Worm (Caenorhabditis elegans) whole organism, L4 larva: ENCODE results near the gene C50E10.2.
A peak's percentile ranks its signal among the peaks of the same experiment; 100 is the strongest.

Experiments
- F26F4.8 ChIP-seq: fragments of 200-800 bp; sonication (Bioruptor generic); conservative IDR thresholded peaks from 2 replicates; pipeline ENCODE4 v1.3.6; 2022; ENCODE audit warnings: missing genetic modification characterization, missing compliant biosample characterization
- F37D6.2 ChIP-seq: sonication (generic microtip); optimal IDR thresholded peaks from 2 replicates; lab custom pipeline; 2016; ENCODE audit warnings: mild to moderate bottlenecking, missing genetic modification characterization, missing compliant biosample characterization
- aha-1 ChIP-seq: fragments of 150-350 bp; peaks from one replicate; lab custom pipeline; 2014; ENCODE audit warnings: missing biosample characterization, missing genetic modification characterization
- aly-2 ChIP-seq: sonication (generic microtip); optimal IDR thresholded peaks from 2 replicates; lab custom pipeline; 2018; ENCODE audit warnings: missing biosample characterization, missing genetic modification characterization
- ceh-28 ChIP-seq: fragments of 150-350 bp; optimal IDR thresholded peaks from 2 replicates; lab custom pipeline; 2014; ENCODE audit warnings: missing biosample characterization, missing genetic modification reagents, missing genetic modification characterization
- daf-12 ChIP-seq: fragments of 150-350 bp; optimal IDR thresholded peaks from 2 replicates; lab custom pipeline; 2014; ENCODE audit warnings: missing biosample characterization, missing genetic modification reagents, missing genetic modification characterization
- daf-16 ChIP-seq, 3 experiments: sonication (generic microtip); optimal IDR thresholded peaks; 2 replicates each; lab custom pipeline; 2016 to 2017; ENCODE audit warnings: missing genetic modification characterization in 3 of 3, missing genetic modification reagents in 3 of 3, mild to moderate bottlenecking in 2 of 3, missing compliant biosample characterization in 2 of 3, missing biosample characterization in 1 of 3, moderate library complexity in 1 of 3
- dpl-1 ChIP-seq: fragments of 150-350 bp; optimal IDR thresholded peaks from 2 replicates; lab custom pipeline; 2014; ENCODE audit warnings: missing biosample characterization, missing genetic modification reagents, missing genetic modification characterization
- duxl-1 ChIP-seq: sonication (generic microtip); optimal IDR thresholded peaks from 2 replicates; lab custom pipeline; 2016; ENCODE audit warnings: mild to moderate bottlenecking, missing genetic modification characterization, moderate library complexity, missing compliant biosample characterization; ENCODE audit not compliant: poor library complexity
- dve-1 ChIP-seq: sonication (generic microtip); optimal IDR thresholded peaks from 2 replicates; lab custom pipeline; 2017; ENCODE audit warnings: antibody characterized with exemption, mild to moderate bottlenecking, missing genetic modification characterization, missing compliant biosample characterization; ENCODE audit not compliant: insufficient read depth
- fkh-10 ChIP-seq: fragments of 150-350 bp; optimal IDR thresholded peaks from 2 replicates; lab custom pipeline; 2014; ENCODE audit warnings: missing biosample characterization, missing genetic modification reagents, missing genetic modification characterization
- fos-1 ChIP-seq: fragments of 150-350 bp; optimal IDR thresholded peaks from 2 replicates; lab custom pipeline; 2014; ENCODE audit warnings: missing biosample characterization, missing genetic modification characterization
- hif-1 ChIP-seq, 2 experiments: sonication (generic microtip); optimal IDR thresholded peaks; 2 replicates each; lab custom pipeline; 2016 to 2017; ENCODE audit warnings: missing compliant biosample characterization in 2 of 2, missing genetic modification characterization in 2 of 2, missing genetic modification reagents in 2 of 2, missing genotype in 2 of 2, mild to moderate bottlenecking in 1 of 2
- hlh-30 ChIP-seq: sonication (generic microtip); optimal IDR thresholded peaks from 2 replicates; lab custom pipeline; 2017; ENCODE audit warnings: antibody characterized with exemption, mild to moderate bottlenecking, missing genetic modification characterization, missing compliant biosample characterization; ENCODE audit not compliant: insufficient read depth
- lin-13 ChIP-seq: fragments of 150-350 bp; optimal IDR thresholded peaks from 2 replicates; lab custom pipeline; 2014; ENCODE audit warnings: missing biosample characterization, missing genetic modification reagents, missing genetic modification characterization
- lin-38 ChIP-seq: fragments of 200-800 bp; sonication (Bioruptor generic); IDR thresholded peaks from 2 replicates; pipeline ENCODE4 v1.3.6; 2022; ENCODE audit warnings: missing genetic modification reagents, missing genetic modification characterization, missing compliant biosample characterization
- lin-39 ChIP-seq: fragments of 150-350 bp; optimal IDR thresholded peaks from 2 replicates; lab custom pipeline; 2014; ENCODE audit warnings: missing biosample characterization, missing genetic modification reagents, missing genetic modification characterization
- lsy-2 ChIP-seq, 2 experiments: fragments of 150-350 bp in 1 of 2; sonication (generic microtip) in 1 of 2; optimal IDR thresholded peaks; 2 replicates each; lab custom pipeline; 2014 to 2017; ENCODE audit warnings: missing biosample characterization in 2 of 2, missing genetic modification characterization in 2 of 2
- madf-5 ChIP-seq, 2 experiments: fragments of 200-800 bp; sonication (Bioruptor generic); IDR thresholded peaks; 2 replicates each; pipeline ENCODE4 v1.3.6; 2022; ENCODE audit warnings: missing compliant biosample characterization in 2 of 2, missing genetic modification characterization in 2 of 2
- madf-9 ChIP-seq: fragments of 200-800 bp; sonication (Bioruptor generic); conservative IDR thresholded peaks from 2 replicates; pipeline ENCODE4 v1.3.6; 2022; ENCODE audit warnings: missing genetic modification reagents, missing genetic modification characterization, missing compliant biosample characterization
- mdl-1 ChIP-seq, 2 experiments: fragments of 150-350 bp in 1 of 2; sonication (generic microtip) in 1 of 2; optimal IDR thresholded peaks; 2 replicates each; lab custom pipeline; 2014 to 2017; ENCODE audit warnings: missing biosample characterization in 2 of 2, missing genetic modification characterization in 2 of 2
- mep-1 ChIP-seq: fragments of 150-350 bp; sonication (generic microtip); optimal IDR thresholded peaks from 3 replicates; lab custom pipeline; 2014; ENCODE audit warnings: missing biosample characterization, missing genetic modification characterization
- mxl-3 ChIP-seq: fragments of 200-800 bp; sonication (Bioruptor generic); optimal IDR thresholded peaks from 2 replicates; lab custom pipeline; 2018; ENCODE audit warnings: mild to moderate bottlenecking, missing genetic modification characterization, missing compliant biosample characterization
- nhr-10 ChIP-seq: fragments of 150-350 bp; optimal IDR thresholded peaks from 2 replicates; lab custom pipeline; 2014; ENCODE audit warnings: missing biosample characterization, missing genetic modification characterization
- nhr-25 ChIP-seq: sonication (generic microtip); optimal IDR thresholded peaks from 2 replicates; lab custom pipeline; 2017; ENCODE audit warnings: missing genetic modification characterization, mild to moderate bottlenecking, missing compliant biosample characterization, antibody characterized with exemption, moderate library complexity, borderline replicate concordance; ENCODE audit not compliant: insufficient read depth
- nhr-28 ChIP-seq: fragments of 150-350 bp; optimal IDR thresholded peaks from 2 replicates; lab custom pipeline; 2014; ENCODE audit warnings: missing biosample characterization, missing genetic modification characterization
- nhr-6 ChIP-seq: fragments of 150-350 bp; optimal IDR thresholded peaks from 2 replicates; lab custom pipeline; 2014; ENCODE audit warnings: missing biosample characterization, missing genetic modification characterization
- nhr-77 ChIP-seq: fragments of 150-350 bp; optimal IDR thresholded peaks from 2 replicates; lab custom pipeline; 2014; ENCODE audit warnings: missing biosample characterization, missing genetic modification characterization
- rbr-2 ChIP-seq: sonication (generic microtip); optimal IDR thresholded peaks from 2 replicates; lab custom pipeline; 2016; ENCODE audit warnings: missing genotype, missing genetic modification characterization, missing compliant biosample characterization
- snpc-1.2 ChIP-seq: fragments of 200-800 bp; sonication (Bioruptor generic); IDR thresholded peaks from 2 replicates; pipeline ENCODE4 v1.3.6; 2022; ENCODE audit warnings: missing genetic modification reagents, missing genetic modification characterization, missing compliant biosample characterization
- spr-1 ChIP-seq: sonication (generic microtip); optimal IDR thresholded peaks from 2 replicates; lab custom pipeline; 2016; ENCODE audit warnings: mild to moderate bottlenecking, missing genetic modification characterization, missing compliant biosample characterization
- tra-1 ChIP-seq: fragments of 200-800 bp; sonication (Bioruptor generic); IDR thresholded peaks from 2 replicates; pipeline ENCODE4 v1.3.6; 2022; ENCODE audit warnings: missing genetic modification reagents, missing genetic modification characterization, missing compliant biosample characterization
- unc-130 ChIP-seq: sonication (generic microtip); optimal IDR thresholded peaks from 2 replicates; lab custom pipeline; 2016; ENCODE audit warnings: missing genetic modification reagents, missing genetic modification characterization, missing compliant biosample characterization
- unc-39 ChIP-seq: sonication (generic microtip); optimal IDR thresholded peaks from 2 replicates; lab custom pipeline; 2017; ENCODE audit warnings: missing biosample characterization, missing genetic modification characterization
- zfp-2 ChIP-seq: sonication (generic microtip); optimal IDR thresholded peaks from 2 replicates; lab custom pipeline; 2016; ENCODE audit warnings: mild to moderate bottlenecking, missing genetic modification characterization, missing compliant biosample characterization
- ztf-11 ChIP-seq: fragments of 150-350 bp; optimal IDR thresholded peaks from 2 replicates; lab custom pipeline; 2014; ENCODE audit warnings: missing biosample characterization, missing genetic modification characterization

The C50E10.2 gene

DNA sequence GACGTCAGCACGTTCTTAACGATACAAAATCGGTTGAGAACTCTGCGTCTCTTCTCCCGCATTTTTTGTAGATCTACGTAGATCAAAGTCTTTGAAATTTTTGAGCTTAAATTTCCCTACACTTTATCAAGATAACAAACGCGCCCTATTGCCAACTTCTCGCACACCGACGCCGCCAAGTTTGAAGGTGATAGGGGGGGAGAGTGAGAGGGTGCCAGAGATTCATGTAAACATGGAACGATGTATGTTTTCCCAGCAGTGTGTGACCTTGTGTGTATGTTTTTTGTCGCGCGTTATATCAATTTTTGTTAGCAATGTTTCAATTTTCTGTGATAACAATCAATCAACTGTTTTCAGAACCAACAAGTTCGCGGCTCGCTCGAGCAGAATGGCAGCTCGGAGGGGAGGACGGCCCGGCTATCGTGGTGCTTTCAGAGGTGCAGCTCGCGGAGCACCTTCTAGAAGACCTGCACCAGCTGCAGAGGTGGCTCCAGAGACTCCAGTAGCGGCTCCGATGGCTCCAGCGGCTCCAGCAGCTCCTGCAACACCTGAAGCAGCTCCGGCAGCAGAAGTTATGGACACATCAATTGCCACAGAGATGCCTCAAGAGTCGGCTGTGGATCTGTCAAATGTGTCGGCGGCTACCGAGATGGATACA is 32.2 kb upstream of the C50E10.2 start (continued):
- no peak for TF ChIP-seq lin-13 (GFP tag; lab: Kevin White, UChicago)
- no peak for TF ChIP-seq ceh-28 (tag; lab: Kevin White, UChicago)
- TF ChIP-seq unc-39 (tag; lab: Kevin White, UChicago) = no peak
- TF ChIP-seq, all 104 proteins: peak for 8

DNA sequence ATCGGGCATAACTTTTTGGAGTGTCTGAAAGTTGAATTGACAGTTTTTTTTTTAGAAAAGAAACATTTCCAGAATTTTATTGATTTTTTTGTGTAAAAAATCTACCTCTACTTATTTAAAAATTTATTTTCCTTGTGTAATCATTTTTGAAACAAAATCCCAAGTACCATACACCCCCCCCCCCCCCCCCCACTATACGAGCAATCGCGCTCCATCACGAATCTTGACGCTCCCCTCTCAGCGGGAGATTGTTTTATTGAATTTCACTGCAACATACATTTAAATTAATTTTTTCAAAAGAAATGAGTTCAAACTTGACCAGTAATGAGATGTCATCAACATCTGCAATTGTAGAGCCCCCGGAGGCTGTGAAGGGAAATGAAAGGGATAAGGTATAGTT is 30.1 kb upstream of the C50E10.2 start, which contains the start of gene sop-2:
Gene sop-2 (plus strand): TSS at position 301 of the 400 bp plus-strand sequence.
- TF ChIP-seq zfp-2 (tag; lab: Kevin White, UChicago) (no peak), F37D6.2 (no peak), F26F4.8 (GFP tag; lab: Robert Waterston, UW) (no peak)

DNA sequence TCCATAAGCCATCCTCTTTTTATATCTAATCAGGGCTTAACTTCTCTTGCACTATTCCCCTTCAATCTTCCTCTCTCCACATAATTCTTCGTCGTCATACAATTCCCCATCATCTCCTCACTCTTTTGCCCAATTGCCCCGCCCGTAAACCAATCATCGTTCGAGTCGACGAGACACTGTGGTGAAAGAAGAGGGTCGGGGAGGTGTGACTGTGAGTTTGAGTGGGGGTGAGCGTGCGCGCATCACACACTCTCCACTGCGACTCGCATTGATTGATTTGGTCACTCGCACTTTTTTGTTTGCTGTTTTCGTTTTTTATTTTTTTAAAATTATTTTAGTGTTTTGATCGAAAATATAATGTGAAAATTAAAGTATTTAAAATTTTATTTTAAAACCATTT is 29.6 kb upstream of the C50E10.2 start:
- TF ChIP-seq duxl-1 (tag; lab: Kevin White, UChicago) (peak; percentile 78), madf-5 (GFP tag; IDR thresholded peaks at IDR 0.05; lab: Robert Waterston, UW) (0 out of 4 replicates have a peak, but pooled peaks of 1 of the 2 experiments have one; percentile 17), rbr-2 (tag; lab: Kevin White, UChicago) (peak; percentile 57), aha-1 (tag; lab: Kevin White, UChicago) (peak; percentile 98), nhr-6 (tag; lab: Kevin White, UChicago) (peak; percentile 43), lsy-2 (tag; optimal IDR thresholded peaks at IDR 0.05; lab: Kevin White, UChicago) (peak; percentile 65 to 94), hif-1 (tag; optimal IDR thresholded peaks at IDR 0.05; lab: Kevin White, UChicago) (peak in 1 of 2 experiments; percentile 59), dpl-1 (GFP tag; lab: Kevin White, UChicago) (peak; percentile 43), mdl-1 (tag; optimal IDR thresholded peaks at IDR 0.05; lab: Kevin White, UChicago) (peak in 1 of 2 experiments; percentile 57), unc-130 (no peak), daf-12 (no peak), ceh-28 (tag; lab: Kevin White, UChicago) (peak; percentile 46), dve-1 (tag; lab: Kevin White, UChicago) (peak; percentile 71), madf-9 (GFP tag; lab: Robert Waterston, UW) (no peak), mxl-3 (GFP tag; lab: Kevin White, UChicago) (no peak), F26F4.8 (GFP tag; lab: Robert Waterston, UW) (no peak), mep-1 (peak; percentile 78), lin-38 (peak; percentile 30; the same call in 1 of the 2 replicates), nhr-77 (tag; lab: Kevin White, UChicago) (peak; percentile 30), fos-1 (tag; lab: Kevin White, UChicago) (no peak), nhr-25 (tag; lab: Kevin White, UChicago) (peak; percentile 27), nhr-10 (tag; lab: Kevin White, UChicago) (no peak), nhr-28 (tag; lab: Kevin White, UChicago) (peak; percentile 66), aly-2 (tag; lab: Kevin White, UChicago) (no peak), tra-1 (GFP tag; lab: Robert Waterston, UW) (no peak), lin-13 (GFP tag; lab: Kevin White, UChicago) (peak; percentile 28), daf-16 (GFP tag; optimal IDR thresholded peaks at IDR 0.05; lab: Kevin White, UChicago) (no peak), daf-16 (tag; optimal IDR thresholded peaks at IDR 0.05; lab: Kevin White, UChicago) (peak; percentile 53), hlh-30 (tag; lab: Kevin White, UChicago) (peak; percentile 95)

DNA sequence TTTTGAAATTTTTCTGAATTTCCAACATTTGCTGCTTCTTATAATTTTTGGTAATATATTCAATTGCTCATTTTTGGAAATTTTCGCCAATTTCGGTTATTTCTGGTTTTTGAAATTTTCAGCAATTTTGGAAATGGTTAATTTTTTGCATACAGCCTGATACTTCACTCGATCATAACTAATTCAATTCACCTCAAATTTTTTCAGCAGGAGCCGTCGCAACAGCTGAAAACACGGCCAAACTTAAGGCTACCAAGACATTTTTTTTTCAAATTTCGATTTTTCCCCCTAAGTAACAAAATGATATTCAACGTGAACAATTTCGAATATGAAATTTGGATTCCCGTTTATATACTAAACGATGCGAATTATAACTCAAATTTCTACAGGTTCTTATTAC is 25.9 kb upstream of the C50E10.2 start, which contains the start of gene sre-52:
Gene sre-52 (plus strand): TSS at position 301 of the 400 bp plus-strand sequence.
- TF ChIP-seq lin-39 (tag; lab: Kevin White, UChicago) = no peak
- TF ChIP-seq spr-1 (tag; lab: Kevin White, UChicago) = no peak
- TF ChIP-seq snpc-1.2 = no peak
- no peak for TF ChIP-seq fkh-10 (GFP tag; lab: Kevin White, UChicago)
- TF ChIP-seq ztf-11 = no peak
